Worm (Caenorhabditis elegans): ENCODE measurements around the gene ttr-10.

DNA sequence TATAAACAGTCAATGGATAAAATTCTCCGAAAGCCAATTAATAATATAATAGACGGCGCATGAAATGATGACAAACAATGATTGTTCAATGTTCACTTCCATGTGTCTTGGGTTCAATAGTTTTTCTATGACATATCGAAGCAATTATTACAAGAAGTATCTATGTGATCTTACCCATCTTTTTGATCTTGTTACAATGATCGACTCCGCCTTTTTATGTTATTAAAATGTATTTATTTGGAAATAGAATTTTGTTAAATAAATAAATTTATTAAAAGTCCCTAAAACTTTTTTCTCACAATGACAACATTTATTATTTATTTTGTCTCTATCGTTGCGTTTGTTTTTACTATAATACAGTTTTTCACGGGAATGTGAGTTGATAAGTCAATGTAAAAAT, 23.9 kb downstream of the ttr-10 start, which contains the start of gene swt-2:
- TF ChIP-seq flt-1 (GFP tag; IDR thresholded peaks at IDR 0.05) (no peak), klf-2 (GFP tag; conservative IDR thresholded peaks at IDR 0.05) (no peak), T22C8.4 (GFP tag; IDR thresholded peaks at IDR 0.05) (no peak), ztf-23 (GFP tag; IDR thresholded peaks at IDR 0.05) (no peak), med-1 (GFP tag; optimal IDR thresholded peaks at IDR 0.05; ENCODE audit: insufficient read depth) (no peak), tab-1 (GFP tag; IDR thresholded peaks at IDR 0.05) (no peak), cog-1 (tag; optimal IDR thresholded peaks at IDR 0.05) (no peak)
